Fruit fly (Drosophila melanogaster): ENCODE data around the gene mtSSB.

Gene mtSSB

dm6 chr3R:16249829-16250814 lies 45.1 kb upstream of the mtSSB start (continued):
- TF ChIP-seq CG17385 (GFP tag; optimal IDR thresholded peaks at IDR 0.05) (peak; percentile 99), CG16863 (GFP tag; optimal IDR thresholded peaks at IDR 0.05) (peak; percentile 32), tin (GFP tag; optimal IDR thresholded peaks at IDR 0.05) (peak; percentile 21), NC2α (GFP tag; optimal IDR thresholded peaks at IDR 0.05) (no peak), CG18011 (GFP tag; optimal IDR thresholded peaks at IDR 0.05) (no peak), PHDP (tag; optimal IDR thresholded peaks at IDR 0.05) (peak; percentile 24), chif (GFP tag; optimal IDR thresholded peaks at IDR 0.05) (no peak), pan (optimal IDR thresholded peaks at IDR 0.05) (no peak), pan (GFP tag; optimal IDR thresholded peaks at IDR 0.05 in 1 of 2, IDR thresholded peaks at IDR 0.05 in 1 of 2) (no peak), Hr39 (optimal IDR thresholded peaks at IDR 0.05) (no peak), gce (GFP tag; IDR thresholded peaks at IDR 0.05) (no peak), jigr1 (GFP tag; IDR thresholded peaks at IDR 0.05) (no peak), E2f1 (GFP tag; IDR thresholded peaks at IDR 0.05) (no peak), Mrtf (GFP tag; IDR thresholded peaks at IDR 0.05) (no peak), oc (tag; optimal IDR thresholded peaks at IDR 0.05) (peak; percentile 9), Xrp1 (GFP tag; IDR thresholded peaks at IDR 0.05) (no peak), nerfin-2 (GFP tag; IDR thresholded peaks at IDR 0.05; ENCODE audit: partially characterized antibody) (no peak), exex (tag; optimal IDR thresholded peaks at IDR 0.05) (peak; percentile 71), CG3065 (GFP tag; optimal IDR thresholded peaks at IDR 0.05) (no peak), CG11695 (GFP tag; IDR thresholded peaks at IDR 0.05) (no peak), cato (GFP tag; optimal IDR thresholded peaks at IDR 0.05; ENCODE audit: borderline replicate concordance) (no peak), NfI (GFP tag; optimal IDR thresholded peaks at IDR 0.05) (peak; percentile 51), seq (GFP tag; IDR thresholded peaks at IDR 0.05) (no peak), CG42726 (GFP tag; IDR thresholded peaks at IDR 0.05; ENCODE audit: partially characterized antibody) (no peak), Doc2 (GFP tag; IDR thresholded peaks at IDR 0.05) (no peak), ems (GFP tag; optimal IDR thresholded peaks at IDR 0.05) (peak; percentile 22), CG1603 (tag; optimal IDR thresholded peaks at IDR 0.05) (peak; percentile 27), dimm (GFP tag; IDR thresholded peaks at IDR 0.05) (no peak), vnd (GFP tag; IDR thresholded peaks at IDR 0.05; ENCODE audit: partially characterized antibody) (no peak), da (GFP tag; optimal IDR thresholded peaks at IDR 0.05) (no peak), gcm2 (GFP tag; optimal IDR thresholded peaks at IDR 0.05) (peak; percentile 27), ranshi (GFP tag; IDR thresholded peaks at IDR 0.05) (no peak), Dll (GFP tag; IDR thresholded peaks at IDR 0.05; ENCODE audit: partially characterized antibody) (no peak), CG34376 (GFP tag; optimal IDR thresholded peaks at IDR 0.05) (peak; percentile 52), stwl (tag; optimal IDR thresholded peaks at IDR 0.05) (peak; percentile 30), CG1529 (GFP tag; optimal IDR thresholded peaks at IDR 0.05) (no peak), pb (GFP tag; optimal IDR thresholded peaks at IDR 0.05) (no peak), CG2875 (GFP tag; optimal IDR thresholded peaks at IDR 0.05) (no peak), Sry-β (GFP tag; optimal IDR thresholded peaks at IDR 0.05) (peak; percentile 63), Optix (GFP tag; IDR thresholded peaks at IDR 0.05) (no peak), Lpt (GFP tag; optimal IDR thresholded peaks at IDR 0.05) (peak; percentile 50), CG6854 (GFP tag; optimal IDR thresholded peaks at IDR 0.05) (no peak), MESR4 (GFP tag; optimal IDR thresholded peaks at IDR 0.05) (no peak), CG8388 (GFP tag; optimal IDR thresholded peaks at IDR 0.05) (no peak), Nf-YA (GFP tag; IDR thresholded peaks at IDR 0.05) (no peak), ara (GFP tag; IDR thresholded peaks at IDR 0.05) (no peak), CG15514 (GFP tag; optimal IDR thresholded peaks at IDR 0.05) (peak; percentile 96), fd102C (GFP tag; optimal IDR thresholded peaks at IDR 0.05) (no peak), CG11093 (GFP tag; IDR thresholded peaks at IDR 0.05) (no peak), CG12236 (GFP tag; optimal IDR thresholded peaks at IDR 0.05) (no peak)

All from whole organism, embryonic.